Worm (Caenorhabditis elegans): ENCODE measurements around the gene M02B7.7.

- TF ChIP-seq elt-1 (tag; optimal IDR thresholded peaks at IDR 0.05): no peak
- no peak for TF ChIP-seq nhr-77 (tag; optimal IDR thresholded peaks at IDR 0.05)
- TF ChIP-seq nhr-25 (tag; optimal IDR thresholded peaks at IDR 0.05): no peak
- no peak for TF ChIP-seq R02D3.7 (tag; optimal IDR thresholded peaks at IDR 0.05)
- TF ChIP-seq ama-1 (optimal IDR thresholded peaks at IDR 0.05): no peak
- no peak for TF ChIP-seq aly-2 (tag; optimal IDR thresholded peaks at IDR 0.05)
- no peak for TF ChIP-seq daf-12 (tag; optimal IDR thresholded peaks at IDR 0.05)
- TF ChIP-seq nhr-23 (tag; optimal IDR thresholded peaks at IDR 0.05): no peak
- no peak for TF ChIP-seq lin-39 (tag; optimal IDR thresholded peaks at IDR 0.05)
- TF ChIP-seq unc-62 (GFP tag; optimal IDR thresholded peaks at IDR 0.05): no peak
- no peak for TF ChIP-seq nhr-12 (tag; optimal IDR thresholded peaks at IDR 0.05)
These were observed 9.6 kb downstream of the M02B7.7 start for ce11 chrIV:3797442-3797841.

All from whole organism, L3 larva.